Fruit fly (Drosophila melanogaster) whole organism, prepupa: Measurements from ENCODE around the gene Ugt302E1.

Source experiments
- Blimp-1 ChIP-seq: fragments of 200-800 bp; sonication (Bioruptor generic); optimal IDR thresholded peaks from 3 replicates; lab custom pipeline; 2017; ENCODE audit warnings: missing biosample characterization, missing genetic modification characterization, mild to moderate bottlenecking, moderate library complexity, missing genetic modification reagents
- CG11294 ChIP-seq: fragments of 200-800 bp; sonication (Bioruptor generic); IDR thresholded peaks from 2 replicates; pipeline ENCODE4 v1.3.6; 2022; ENCODE audit warnings: missing biosample characterization, missing genetic modification characterization
- CG11902 ChIP-seq: fragments of 200-800 bp; sonication (Bioruptor generic); optimal IDR thresholded peaks from 3 replicates; lab custom pipeline; 2016; ENCODE audit warnings: missing biosample characterization, missing genetic modification characterization
- CG1621 ChIP-seq: fragments of 200-800 bp; sonication (Bioruptor generic); optimal IDR thresholded peaks from 3 replicates; lab custom pipeline; 2018; ENCODE audit warnings: missing biosample characterization, mild to moderate bottlenecking, missing genetic modification characterization
- CG16779 ChIP-seq: fragments of 200-800 bp; sonication (Bioruptor generic); optimal IDR thresholded peaks from 3 replicates; lab custom pipeline; 2017; ENCODE audit warnings: missing biosample characterization, mild to moderate bottlenecking, missing genetic modification characterization
- CG3032 ChIP-seq: fragments of 200-800 bp; optimal IDR thresholded peaks from 2 replicates; lab custom pipeline; 2019; ENCODE audit warnings: missing biosample characterization, mild to moderate bottlenecking, missing genetic modification characterization, moderate library complexity
- CG34406 ChIP-seq: fragments of 200-800 bp; sonication (Bioruptor generic); optimal IDR thresholded peaks from 3 replicates; lab custom pipeline; 2016; ENCODE audit warnings: missing biosample characterization, missing genetic modification characterization
- CG6163 ChIP-seq: fragments of 200-800 bp; sonication (Bioruptor generic); IDR thresholded peaks from 3 replicates; pipeline ENCODE4 v1.3.6; 2022; ENCODE audit warnings: missing biosample characterization, missing genetic modification characterization
- CG6276 ChIP-seq: fragments of 200-800 bp; sonication (Bioruptor generic); optimal IDR thresholded peaks from 2 replicates; lab custom pipeline; 2017; ENCODE audit warnings: missing biosample characterization, mild to moderate bottlenecking, missing genetic modification characterization
- CG6808 ChIP-seq: fragments of 200-800 bp; sonication (Bioruptor generic); optimal IDR thresholded peaks from 3 replicates; lab custom pipeline; 2017; ENCODE audit warnings: missing biosample characterization, missing genetic modification characterization, mild to moderate bottlenecking, moderate library complexity, missing genetic modification reagents
- CG6854 ChIP-seq: fragments of 200-800 bp; sonication (Bioruptor generic); optimal IDR thresholded peaks from 2 replicates; lab custom pipeline; 2017; ENCODE audit warnings: missing biosample characterization, mild to moderate bottlenecking, missing genetic modification characterization
- CG8119 ChIP-seq: fragments of 200-800 bp; sonication (Bioruptor generic); IDR thresholded peaks from 3 replicates; pipeline ENCODE4 v1.3.6; 2022; ENCODE audit warnings: missing biosample characterization, missing genetic modification characterization
- CG8632 ChIP-seq: fragments of 200-800 bp; sonication (Bioruptor generic); optimal IDR thresholded peaks from 3 replicates; lab custom pipeline; 2016; ENCODE audit warnings: missing biosample characterization, missing genetic modification characterization
- Eip78C ChIP-seq: fragments of 200-800 bp; sonication (Bioruptor generic); peaks from one replicate; lab custom pipeline; 2016; ENCODE audit warnings: missing biosample characterization, missing genetic modification characterization
- Eip93F ChIP-seq: fragments of 200-800 bp; sonication (Bioruptor generic); optimal IDR thresholded peaks from 2 replicates; lab custom pipeline; 2016; ENCODE audit warnings: missing biosample characterization, mild to moderate bottlenecking, missing genetic modification characterization
- Ets21C ChIP-seq: fragments of 200-800 bp; sonication (Bioruptor generic); optimal IDR thresholded peaks from 3 replicates; lab custom pipeline; 2016; ENCODE audit warnings: missing biosample characterization, missing genetic modification characterization
- Ets96B ChIP-seq: fragments of 200-800 bp; optimal IDR thresholded peaks from 2 replicates; lab custom pipeline; 2019; ENCODE audit warnings: missing biosample characterization, mild to moderate bottlenecking, missing genetic modification characterization, moderate library complexity
- Hr38 ChIP-seq: sonication (Bioruptor generic); optimal IDR thresholded peaks from 2 replicates; lab custom pipeline; 2016; ENCODE audit warnings: missing biosample characterization, missing genetic modification characterization
- Hr4 ChIP-seq: fragments of 200-800 bp; sonication (Bioruptor generic); optimal IDR thresholded peaks from 3 replicates; lab custom pipeline; 2016; ENCODE audit warnings: missing biosample characterization, missing genetic modification characterization
- Lpt ChIP-seq: fragments of 200-800 bp; sonication (Bioruptor generic); optimal IDR thresholded peaks from 3 replicates; lab custom pipeline; 2016; ENCODE audit warnings: missing biosample characterization, missing genetic modification characterization
- OdsH ChIP-seq: fragments of 200-800 bp; sonication (Bioruptor generic); optimal IDR thresholded peaks from 3 replicates; lab custom pipeline; 2016; ENCODE audit warnings: missing biosample characterization, missing genetic modification characterization
- Smox ChIP-seq: fragments of 200-800 bp; sonication (Bioruptor generic); optimal IDR thresholded peaks from 3 replicates; lab custom pipeline; 2016; ENCODE audit warnings: missing biosample characterization, missing genetic modification characterization
- Sox14 ChIP-seq: fragments of 200-800 bp; sonication (Bioruptor generic); optimal IDR thresholded peaks from 3 replicates; lab custom pipeline; 2016; ENCODE audit warnings: missing biosample characterization, missing genetic modification characterization
- achi ChIP-seq: fragments of 200-800 bp; sonication (Bioruptor generic); optimal IDR thresholded peaks from 3 replicates; lab custom pipeline; 2016; ENCODE audit warnings: missing biosample characterization, missing genetic modification characterization
- acj6 ChIP-seq: fragments of 200-800 bp; sonication (Bioruptor generic); optimal IDR thresholded peaks from 3 replicates; lab custom pipeline; 2016; ENCODE audit warnings: missing biosample characterization, missing genetic modification characterization
- dac ChIP-seq: fragments of 200-800 bp; sonication (Bioruptor generic); optimal IDR thresholded peaks from 2 replicates; lab custom pipeline; 2017; ENCODE audit warnings: missing biosample characterization, mild to moderate bottlenecking, missing genetic modification characterization
- dsx ChIP-seq: fragments of 200-800 bp; optimal IDR thresholded peaks from 3 replicates; lab custom pipeline; 2019; ENCODE audit warnings: missing biosample characterization, mild to moderate bottlenecking, missing genetic modification characterization, moderate library complexity; ENCODE audit not compliant: poor library complexity, severe bottlenecking
- eg ChIP-seq: fragments of 200-800 bp; sonication (Bioruptor generic); IDR thresholded peaks from 3 replicates; pipeline ENCODE4 v1.3.6; 2022; ENCODE audit warnings: missing biosample characterization, missing genetic modification characterization
- fd59A ChIP-seq: fragments of 200-800 bp; sonication (Bioruptor generic); optimal IDR thresholded peaks from 2 replicates; lab custom pipeline; 2017; ENCODE audit warnings: missing biosample characterization, mild to moderate bottlenecking, missing genetic modification characterization, missing genetic modification reagents
- fkh ChIP-seq: fragments of 200-800 bp; sonication (Bioruptor generic); optimal IDR thresholded peaks from 3 replicates; lab custom pipeline; 2017; ENCODE audit warnings: missing biosample characterization, mild to moderate bottlenecking, missing genetic modification characterization, moderate library complexity
- lz ChIP-seq: fragments of 200-800 bp; sonication (Bioruptor generic); optimal IDR thresholded peaks from 3 replicates; lab custom pipeline; 2016; ENCODE audit warnings: missing biosample characterization, missing genetic modification characterization
- net ChIP-seq: fragments of 200-800 bp; sonication (Bioruptor generic); optimal IDR thresholded peaks from 3 replicates; lab custom pipeline; 2016; ENCODE audit warnings: missing biosample characterization, missing genetic modification characterization
- spab ChIP-seq: fragments of 200-800 bp; sonication (Bioruptor generic); optimal IDR thresholded peaks from 2 replicates; lab custom pipeline; 2017; ENCODE audit warnings: missing biosample characterization, mild to moderate bottlenecking, missing genetic modification characterization, missing genetic modification reagents
- svp ChIP-seq: fragments of 200-800 bp; sonication (Bioruptor generic); peaks from one replicate; lab custom pipeline; 2016; ENCODE audit warnings: missing biosample characterization, missing genetic modification characterization
- vri ChIP-seq: fragments of 200-800 bp; sonication (Bioruptor generic); optimal IDR thresholded peaks from 3 replicates; lab custom pipeline; 2016; ENCODE audit warnings: missing biosample characterization, mild to moderate bottlenecking, missing genetic modification characterization

The Ugt302E1 gene

DNA sequence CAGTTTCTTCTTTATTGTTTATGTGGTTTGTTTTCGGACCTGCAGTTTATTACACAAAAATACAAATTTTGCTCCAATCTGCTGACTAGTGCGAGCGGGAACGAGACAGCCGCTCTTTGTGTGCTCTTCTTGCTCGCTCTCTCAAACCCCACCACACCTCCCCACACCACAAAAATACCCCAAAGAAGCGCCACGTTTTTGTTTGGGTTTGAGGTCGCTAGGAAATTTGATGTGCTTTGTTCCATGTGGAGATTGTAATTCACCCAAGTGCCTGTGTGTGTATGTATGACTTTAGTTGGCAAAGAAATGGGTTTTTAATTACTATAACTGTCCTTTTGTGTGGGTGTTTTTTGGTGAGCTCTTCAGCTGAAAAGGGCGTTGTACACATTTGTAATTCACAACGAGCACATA is 43.6 kb downstream of the Ugt302E1 start:
- peak; percentile 82 for TF ChIP-seq fkh (GFP tag; lab: Kevin White, UChicago)
- no peak for TF ChIP-seq fd59A (GFP tag; lab: Kevin White, UChicago)
- no peak for TF ChIP-seq CG34406
- no peak for TF ChIP-seq Hr38 (GFP tag; lab: Kevin White, UChicago)
- no peak for TF ChIP-seq Ets96B (tag; lab: Kevin White, UChicago)
- peak; percentile 41; the same call in 1 of the 3 replicates for TF ChIP-seq eg
- TF ChIP-seq svp (GFP tag; lab: Kevin White, UChicago): peak; percentile 67
- TF ChIP-seq net: peak; percentile 7
- peak; percentile 76 for TF ChIP-seq Sox14 (GFP tag; lab: Kevin White, UChicago)
- no peak for TF ChIP-seq Smox (GFP tag; lab: Kevin White, UChicago)
- no peak for TF ChIP-seq spab (GFP tag; lab: Kevin White, UChicago)
- TF ChIP-seq achi (GFP tag; lab: Kevin White, UChicago): no peak
- TF ChIP-seq dac: no peak
- peak; percentile 4 for TF ChIP-seq CG6854
- TF ChIP-seq Ets21C (GFP tag; lab: Kevin White, UChicago): no peak
- no peak for TF ChIP-seq CG6808 (GFP tag; lab: Kevin White, UChicago)
- no peak for TF ChIP-seq Eip93F (GFP tag; lab: Kevin White, UChicago)
- peak; percentile 56 for TF ChIP-seq Lpt (GFP tag; lab: Kevin White, UChicago)
- 0 out of 3 replicates have a peak, but pooled peaks have one; percentile 25 for TF ChIP-seq CG6163 (GFP tag; lab: Robert Waterston, UW)
- TF ChIP-seq CG11902 (GFP tag; lab: Kevin White, UChicago): no peak
- TF ChIP-seq CG6276 (GFP tag; lab: Kevin White, UChicago): no peak
- TF ChIP-seq CG8119: no peak
- no peak for TF ChIP-seq OdsH (GFP tag; lab: Kevin White, UChicago)
- TF ChIP-seq CG11294 (GFP tag; lab: Robert Waterston, UW): no peak
- no peak for TF ChIP-seq Hr4 (GFP tag; lab: Kevin White, UChicago)
- peak; percentile 63 for TF ChIP-seq vri
- TF ChIP-seq Blimp-1: peak; percentile 25
- peak; percentile 21 for TF ChIP-seq dsx (GFP tag; lab: Kevin White, UChicago)
- TF ChIP-seq CG8632: peak; percentile 6
- peak; percentile 69 for TF ChIP-seq Eip78C (GFP tag; lab: Kevin White, UChicago)
- no peak for TF ChIP-seq acj6 (GFP tag; lab: Kevin White, UChicago)
- TF ChIP-seq, all 60 proteins: peak for 13

DNA sequence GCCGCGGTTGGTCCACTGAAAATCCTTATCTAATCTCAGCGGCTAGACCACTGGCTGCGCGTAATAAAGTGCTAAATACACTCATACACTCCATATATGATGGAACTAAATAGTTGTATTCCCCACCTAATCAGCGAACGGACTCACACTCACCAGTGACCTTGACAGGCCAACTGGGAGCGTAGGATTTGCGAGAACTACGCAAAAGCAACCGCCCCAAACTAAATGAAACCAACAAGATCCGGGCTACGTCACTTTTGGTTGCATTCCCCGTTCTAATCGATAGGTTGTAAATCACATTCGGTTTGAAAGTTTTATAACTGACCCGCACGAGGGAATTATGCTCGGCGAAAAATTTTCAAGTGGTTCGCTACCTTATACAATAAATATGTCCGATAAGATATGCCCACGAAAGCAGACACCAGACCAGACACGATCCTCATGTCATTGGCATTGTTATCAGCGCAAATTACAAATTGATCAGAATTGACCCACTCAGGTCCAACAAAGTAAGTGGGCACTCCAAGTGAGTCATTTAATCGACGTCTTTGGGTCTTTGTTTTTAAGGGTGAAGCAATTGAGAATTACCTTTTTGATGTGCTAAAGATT is 44.9 kb downstream of the Ugt302E1 start:
- TF ChIP-seq lz (GFP tag; lab: Kevin White, UChicago) (no peak), Blimp-1 (no peak), CG3032 (tag; lab: Kevin White, UChicago) (no peak), dsx (GFP tag; lab: Kevin White, UChicago) (peak; percentile 28)

DNA sequence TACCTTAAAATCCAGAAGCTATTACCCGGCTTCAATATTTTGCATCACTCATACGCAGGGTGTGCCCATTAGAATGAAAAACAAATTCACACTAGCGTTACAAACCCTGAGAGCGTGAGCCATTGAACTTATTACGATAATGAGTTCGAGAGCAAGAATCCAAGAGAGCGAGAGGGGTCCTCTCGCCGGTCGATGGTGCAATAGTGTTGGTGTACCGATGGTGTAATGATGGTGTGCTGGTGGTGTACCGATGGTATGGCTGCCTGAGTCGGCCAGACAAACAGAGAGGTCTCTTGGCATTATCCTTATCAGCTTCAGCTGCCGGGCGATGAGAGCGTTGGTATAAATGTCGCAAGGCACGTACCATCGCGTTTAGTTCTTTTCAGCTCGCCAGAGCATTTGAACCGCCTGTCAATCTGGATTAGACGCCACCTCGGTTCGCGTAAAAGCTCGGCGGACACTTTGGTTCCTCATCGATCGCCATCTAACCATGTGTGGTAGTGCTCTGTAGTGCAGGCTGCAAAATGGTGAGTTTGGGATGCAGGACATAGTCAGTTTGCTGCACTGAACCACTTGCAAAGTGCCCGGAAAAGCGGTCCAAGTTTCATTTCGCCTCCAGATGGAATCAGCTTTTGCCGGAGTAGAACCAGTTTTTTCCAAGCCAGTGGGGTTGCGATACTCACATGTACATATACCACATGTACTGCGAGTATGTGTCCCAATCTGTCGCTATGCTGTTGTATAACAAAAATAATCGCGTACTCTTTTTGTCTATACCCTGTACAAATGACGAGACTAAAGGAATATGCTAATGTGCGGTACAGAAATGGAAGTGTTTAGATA is 45.8 kb downstream of the Ugt302E1 start:
- TF ChIP-seq CG16779 (tag; lab: Kevin White, UChicago) (no peak), CG11294 (GFP tag; lab: Robert Waterston, UW) (peak; percentile 28; the same call in 1 of the 2 replicates), Hr38 (GFP tag; lab: Kevin White, UChicago) (no peak), CG6276 (GFP tag; lab: Kevin White, UChicago) (no peak), svp (GFP tag; lab: Kevin White, UChicago) (peak; percentile 92), Eip78C (GFP tag; lab: Kevin White, UChicago) (no peak), vri (peak; percentile 96), CG1621 (peak; percentile 56), dac (peak; percentile 38), Lpt (GFP tag; lab: Kevin White, UChicago) (peak; percentile 18)
